Fruit fly (Drosophila melanogaster): ENCODE results near the gene CG5676.

The CG5676 gene

dm6 chr2L:10249655-10250202 is 6.0 kb downstream of the CG5676 start (continued):
- no peak for TF ChIP-seq HLHmδ (GFP tag; optimal IDR thresholded peaks at IDR 0.05)
- peak; percentile 1 for TF ChIP-seq CG12659 (GFP tag; optimal IDR thresholded peaks at IDR 0.05)
- TF ChIP-seq CG11560 (tag; IDR thresholded peaks at IDR 0.05), result no peak
- no peak for TF ChIP-seq CG12104 (GFP tag; optimal IDR thresholded peaks at IDR 0.05)
- peak; percentile 83 for TF ChIP-seq CG15696 (tag; optimal IDR thresholded peaks at IDR 0.05)
- TF ChIP-seq Xrp1 (GFP tag; IDR thresholded peaks at IDR 0.05), result peak; percentile 64
- TF ChIP-seq Asciz (GFP tag; optimal IDR thresholded peaks at IDR 0.05), result peak; percentile 1
- peak; percentile 70 for TF ChIP-seq wek (GFP tag; optimal IDR thresholded peaks at IDR 0.05)
- peak; percentile 11 for TF ChIP-seq CG3163 (GFP tag; optimal IDR thresholded peaks at IDR 0.05)
- no peak for TF ChIP-seq Oaz (GFP tag; IDR thresholded peaks at IDR 0.05)
- peak; percentile 20 for TF ChIP-seq grn (GFP tag; optimal IDR thresholded peaks at IDR 0.05)
- no peak for TF ChIP-seq E2f1 (GFP tag; IDR thresholded peaks at IDR 0.05)
- peak; percentile 55 for TF ChIP-seq CG12299 (tag; optimal IDR thresholded peaks at IDR 0.05)
- peak; percentile 80 for TF ChIP-seq CG34376 (GFP tag; optimal IDR thresholded peaks at IDR 0.05)
- no peak for TF ChIP-seq tio (GFP tag; optimal IDR thresholded peaks at IDR 0.05)
- no peak for TF ChIP-seq Ravus (GFP tag; IDR thresholded peaks at IDR 0.05)
- TF ChIP-seq CG2875 (GFP tag; optimal IDR thresholded peaks at IDR 0.05), result peak; percentile 27
- TF ChIP-seq BtbVII (GFP tag; optimal IDR thresholded peaks at IDR 0.05), result peak; percentile 60
- TF ChIP-seq CG4328 (GFP tag; optimal IDR thresholded peaks at IDR 0.05), result peak; percentile 68
- TF ChIP-seq inv (GFP tag; IDR thresholded peaks at IDR 0.05; ENCODE audit: partially characterized antibody), result no peak
- peak; percentile 3 for TF ChIP-seq nau (GFP tag; optimal IDR thresholded peaks at IDR 0.05)
- TF ChIP-seq Deaf1 (tag; optimal IDR thresholded peaks at IDR 0.05), result peak; percentile 81
- peak; percentile 51; the same call in 1 of the 3 replicates for TF ChIP-seq CG2199 (GFP tag; IDR thresholded peaks at IDR 0.05)
- peak; percentile 76 for TF ChIP-seq sd (tag; optimal IDR thresholded peaks at IDR 0.05)
- peak; percentile 19 for TF ChIP-seq CG1603 (tag; optimal IDR thresholded peaks at IDR 0.05)
- TF ChIP-seq maf-S (GFP tag; optimal IDR thresholded peaks at IDR 0.05), result no peak
- TF ChIP-seq CG11504 (tag; optimal IDR thresholded peaks at IDR 0.05), result no peak
- peak; percentile 2 for TF ChIP-seq Spps (tag; optimal IDR thresholded peaks at IDR 0.05)
- peak; percentile 61; the same call in 1 of the 2 replicates for TF ChIP-seq CG1024 (GFP tag; IDR thresholded peaks at IDR 0.05)
- no peak for TF ChIP-seq CG10979 (tag; optimal IDR thresholded peaks at IDR 0.05)
- TF ChIP-seq CG13296 (GFP tag; optimal IDR thresholded peaks at IDR 0.05), result peak; percentile 80

dm6 chr2L:10246785-10247190 is 8.9 kb downstream of the CG5676 start, which contains the start of gene chico:
TSS of gene chico (minus strand) at chr2L:10247078.
- no peak for TF ChIP-seq Lpt (GFP tag; optimal IDR thresholded peaks at IDR 0.05)
- TF ChIP-seq schlank (tag; optimal IDR thresholded peaks at IDR 0.05), result no peak
- peak; percentile 76; the same call in 2 of the 4 replicates for TF ChIP-seq chinmo (GFP tag; IDR thresholded peaks at IDR 0.05; ENCODE audit: partially characterized antibody)
- no peak for TF ChIP-seq croc (GFP tag; conservative IDR thresholded peaks at IDR 0.05)
- TF ChIP-seq usp (GFP tag; optimal IDR thresholded peaks at IDR 0.05), result no peak
- TF ChIP-seq D (optimal IDR thresholded peaks at IDR 0.05), result no peak
- TF ChIP-seq D (GFP tag; optimal IDR thresholded peaks at IDR 0.05), result no peak
- no peak for TF ChIP-seq aop (GFP tag; IDR thresholded peaks at IDR 0.05)
- no peak for TF ChIP-seq seq (GFP tag; IDR thresholded peaks at IDR 0.05)
- no peak for TF ChIP-seq hth (optimal IDR thresholded peaks at IDR 0.05)
- TF ChIP-seq MBD-R2 (GFP tag; IDR thresholded peaks at IDR 0.05), result peak; percentile 56
- TF ChIP-seq CG2712 (tag; optimal IDR thresholded peaks at IDR 0.05), result peak; percentile 33
- TF ChIP-seq Oaz (GFP tag; IDR thresholded peaks at IDR 0.05), result no peak
- TF ChIP-seq CG16813 (GFP tag; IDR thresholded peaks at IDR 0.05; ENCODE audit: partially characterized antibody), result peak; percentile 53
- TF ChIP-seq bigmax (GFP tag; optimal IDR thresholded peaks at IDR 0.05), result peak; percentile 13
- TF ChIP-seq nerfin-2 (GFP tag; IDR thresholded peaks at IDR 0.05; ENCODE audit: partially characterized antibody), result peak; percentile 58; the same call in 1 of the 2 replicates
- TF ChIP-seq Rx (GFP tag; IDR thresholded peaks at IDR 0.05), result no peak
- TF ChIP-seq CG10321 (GFP tag; IDR thresholded peaks at IDR 0.05), result no peak
- TF ChIP-seq CG15514 (GFP tag; optimal IDR thresholded peaks at IDR 0.05), result no peak
- TF ChIP-seq pfk (GFP tag; optimal IDR thresholded peaks at IDR 0.05), result peak; percentile 68
- no peak for TF ChIP-seq Taf1 (GFP tag; IDR thresholded peaks at IDR 0.05)
- no peak for TF ChIP-seq Fer3 (tag; optimal IDR thresholded peaks at IDR 0.05)

All from whole organism, embryonic.